Worm (Caenorhabditis elegans): ENCODE results near the gene Y41E3.13.
A peak's percentile ranks its signal among the peaks of the same experiment; 100 is the strongest.

Y41E3.13 gene

ce11 chrIV:15057994-15058393 is at the start of gene Y41E3.13:
TSS of gene Y41E3.13 (plus strand) at chrIV:15058294.
- TF ChIP-seq scrt-1 (GFP tag; IDR thresholded peaks at IDR 0.05), result no peak
- TF ChIP-seq tra-4 (tag; optimal IDR thresholded peaks at IDR 0.05), result no peak
- TF ChIP-seq pes-1 (GFP tag; IDR thresholded peaks at IDR 0.05), result no peak
- TF ChIP-seq hmg-4 (GFP tag; optimal IDR thresholded peaks at IDR 0.05), result no peak
- TF ChIP-seq ets-7 (tag; optimal IDR thresholded peaks at IDR 0.05), result no peak
- TF ChIP-seq B0310.2 (tag; optimal IDR thresholded peaks at IDR 0.05), result no peak

- no peak for TF ChIP-seq ceh-13 (GFP tag; optimal IDR thresholded peaks at IDR 0.05)
- TF ChIP-seq pes-1 (GFP tag; IDR thresholded peaks at IDR 0.05), result no peak
- no peak for TF ChIP-seq tbx-37 (GFP tag; conservative IDR thresholded peaks at IDR 0.05)
- no peak for TF ChIP-seq scrt-1 (GFP tag; IDR thresholded peaks at IDR 0.05)
- no peak for TF ChIP-seq ceh-36 (tag; optimal IDR thresholded peaks at IDR 0.05)
- TF ChIP-seq hmg-4 (GFP tag; optimal IDR thresholded peaks at IDR 0.05), result no peak
- TF ChIP-seq tbx-11 (GFP tag; IDR thresholded peaks at IDR 0.05), result no peak
- no peak for TF ChIP-seq ama-1 (optimal IDR thresholded peaks at IDR 0.05)
These were observed 46.9 kb upstream of the Y41E3.13 start for ce11 chrIV:15011169-15011568.

- TF ChIP-seq tra-4 (tag; optimal IDR thresholded peaks at IDR 0.05) (no peak), ets-7 (tag; optimal IDR thresholded peaks at IDR 0.05) (no peak), B0310.2 (tag; optimal IDR thresholded peaks at IDR 0.05) (no peak), hnd-1 (tag; optimal IDR thresholded peaks at IDR 0.05) (no peak), pes-1 (GFP tag; IDR thresholded peaks at IDR 0.05) (0 out of 2 replicates have a peak, but pooled peaks have one; percentile 36)
These were observed 45.8 kb upstream of the Y41E3.13 start for ce11 chrIV:15012154-15012892.

ce11 chrIV:15013083-15013482 is 45.0 kb upstream of the Y41E3.13 start, which contains the start of gene qars-1:
TSS of gene qars-1 (minus strand) at chrIV:15013183.
- no peak for TF ChIP-seq pes-1 (GFP tag; IDR thresholded peaks at IDR 0.05)
- no peak for TF ChIP-seq scrt-1 (GFP tag; IDR thresholded peaks at IDR 0.05)
- TF ChIP-seq ama-1 (optimal IDR thresholded peaks at IDR 0.05), result no peak
- no peak for TF ChIP-seq F13C5.2 (tag; optimal IDR thresholded peaks at IDR 0.05)
- TF ChIP-seq tbx-11 (GFP tag; IDR thresholded peaks at IDR 0.05), result no peak
- no peak for TF ChIP-seq sea-1 (GFP tag; conservative IDR thresholded peaks at IDR 0.05)
- no peak for TF ChIP-seq ceh-36 (tag; optimal IDR thresholded peaks at IDR 0.05)
- no peak for TF ChIP-seq flt-1 (GFP tag; IDR thresholded peaks at IDR 0.05)
- no peak for TF ChIP-seq ceh-13 (GFP tag; optimal IDR thresholded peaks at IDR 0.05)
- TF ChIP-seq tbx-37 (GFP tag; conservative IDR thresholded peaks at IDR 0.05), result no peak
- TF ChIP-seq hnd-1 (tag; optimal IDR thresholded peaks at IDR 0.05), result no peak
- no peak for TF ChIP-seq ets-7 (tag; optimal IDR thresholded peaks at IDR 0.05)
- TF ChIP-seq hmbx-1 (tag; optimal IDR thresholded peaks at IDR 0.05), result no peak
- TF ChIP-seq B0310.2 (tag; optimal IDR thresholded peaks at IDR 0.05), result no peak
- no peak for TF ChIP-seq hmg-4 (GFP tag; optimal IDR thresholded peaks at IDR 0.05)
- no peak for TF ChIP-seq aly-1 (tag; optimal IDR thresholded peaks at IDR 0.05)

- TF ChIP-seq flt-1 (GFP tag; IDR thresholded peaks at IDR 0.05) (no peak), hmg-4 (GFP tag; optimal IDR thresholded peaks at IDR 0.05) (no peak), scrt-1 (GFP tag; IDR thresholded peaks at IDR 0.05) (no peak), hmbx-1 (tag; optimal IDR thresholded peaks at IDR 0.05) (no peak)
These were observed 44.5 kb upstream of the Y41E3.13 start, which contains the start of gene Y41E3.7 for ce11 chrIV:15013517-15014085. TSS of gene Y41E3.7 (plus strand) at chrIV:15014035.

ce11 chrIV:15016984-15017383 is 41.1 kb upstream of the Y41E3.13 start:
- no peak for TF ChIP-seq hmg-4 (GFP tag; optimal IDR thresholded peaks at IDR 0.05)
- TF ChIP-seq pes-1 (GFP tag; IDR thresholded peaks at IDR 0.05), result no peak
- TF ChIP-seq ceh-13 (GFP tag; optimal IDR thresholded peaks at IDR 0.05), result no peak
- TF ChIP-seq tbx-11 (GFP tag; IDR thresholded peaks at IDR 0.05), result no peak
- no peak for TF ChIP-seq aly-1 (tag; optimal IDR thresholded peaks at IDR 0.05)
- TF ChIP-seq scrt-1 (GFP tag; IDR thresholded peaks at IDR 0.05), result no peak
- TF ChIP-seq ama-1 (optimal IDR thresholded peaks at IDR 0.05), result no peak
- no peak for TF ChIP-seq B0310.2 (tag; optimal IDR thresholded peaks at IDR 0.05)
- TF ChIP-seq ceh-36 (tag; optimal IDR thresholded peaks at IDR 0.05), result no peak
- TF ChIP-seq sea-1 (GFP tag; conservative IDR thresholded peaks at IDR 0.05), result no peak
- no peak for TF ChIP-seq F13C5.2 (tag; optimal IDR thresholded peaks at IDR 0.05)
- no peak for TF ChIP-seq flt-1 (GFP tag; IDR thresholded peaks at IDR 0.05)
- no peak for TF ChIP-seq hmbx-1 (tag; optimal IDR thresholded peaks at IDR 0.05)
- no peak for TF ChIP-seq hnd-1 (tag; optimal IDR thresholded peaks at IDR 0.05)

- TF ChIP-seq F13C5.2 (tag; optimal IDR thresholded peaks at IDR 0.05) (no peak), tbx-37 (GFP tag; conservative IDR thresholded peaks at IDR 0.05) (no peak), hnd-1 (tag; optimal IDR thresholded peaks at IDR 0.05) (no peak)
These were observed 37.1 kb upstream of the Y41E3.13 start for ce11 chrIV:15020958-15021357.

ce11 chrIV:15024426-15024825 is 33.7 kb upstream of the Y41E3.13 start:
- no peak for TF ChIP-seq tbx-11 (GFP tag; IDR thresholded peaks at IDR 0.05)

ce11 chrIV:15025384-15025783 is 32.7 kb upstream of the Y41E3.13 start, which contains the start of gene fcd-2:
TSS of gene fcd-2 (plus strand) at chrIV:15025710.
- TF ChIP-seq ceh-13 (GFP tag; optimal IDR thresholded peaks at IDR 0.05) (no peak), ama-1 (optimal IDR thresholded peaks at IDR 0.05) (no peak), tra-4 (tag; optimal IDR thresholded peaks at IDR 0.05) (no peak), tbx-37 (GFP tag; conservative IDR thresholded peaks at IDR 0.05) (no peak), sea-1 (GFP tag; conservative IDR thresholded peaks at IDR 0.05) (no peak), hmg-4 (GFP tag; optimal IDR thresholded peaks at IDR 0.05) (no peak), F13C5.2 (tag; optimal IDR thresholded peaks at IDR 0.05) (peak; percentile 46), hmbx-1 (tag; optimal IDR thresholded peaks at IDR 0.05) (no peak)

Data from whole organism, early embryonic.